Fruit fly (Drosophila melanogaster) Kc167 (cell line): ENCODE results near the gene Gclc.

Source experiments
- Myc ChIP-seq: fragments of >200 bp; optimal IDR thresholded peaks from 2 replicates; lab custom pipeline; 2017; ENCODE audit warnings: missing external identifiers
- Sin3A ChIP-seq: fragments of >200 bp; optimal IDR thresholded peaks from 2 replicates; lab custom pipeline; 2018; ENCODE audit warnings: missing external identifiers
- h ChIP-seq: fragments of >200 bp; optimal IDR thresholded peaks from 3 replicates; lab custom pipeline; 2018; ENCODE audit warnings: missing external identifiers
- insv ChIP-seq: fragments of >200 bp; optimal IDR thresholded peaks from 3 replicates; lab custom pipeline; 2018; ENCODE audit warnings: missing external identifiers
- psq ChIP-seq: fragments of >200 bp; optimal IDR thresholded peaks from 2 replicates; lab custom pipeline; 2017; ENCODE audit warnings: missing external identifiers
- ttk ChIP-seq: sonication (Bioruptor generic); optimal IDR thresholded peaks from 2 replicates; lab custom pipeline; 2017; ENCODE audit warnings: missing external identifiers

- no peak for TF ChIP-seq ttk (lab: Kevin White, UChicago)
- TF ChIP-seq psq (lab: Kevin White, UChicago), result no peak
- TF ChIP-seq Myc (lab: Kevin White, UChicago), result no peak
- TF ChIP-seq h (lab: Kevin White, UChicago), result no peak
- no peak for TF ChIP-seq Sin3A (lab: Kevin White, UChicago)
- TF ChIP-seq insv (lab: Kevin White, UChicago), result no peak
Observed at dm6 chrX:8125224-8125649, 9.3 kb upstream of the Gclc start.
